Fruit fly (Drosophila melanogaster) whole organism, embryonic: ENCODE results near the gene CG31706.

Experiments used
- ATbp ChIP-seq: fragments of 200-800 bp; sonication (Bioruptor generic); optimal IDR thresholded peaks from 2 replicates; lab custom pipeline; 2017; ENCODE audit warnings: missing biosample characterization, mild to moderate bottlenecking, missing genetic modification characterization, missing genetic modification reagents
- Atf3 ChIP-seq: fragments of 200-800 bp; sonication (Bioruptor generic); optimal IDR thresholded peaks from 3 replicates; lab custom pipeline; 2016; ENCODE audit warnings: missing biosample characterization, missing genetic modification characterization
- B-H1 ChIP-seq: fragments of 200-800 bp; sonication (Bioruptor generic); IDR thresholded peaks from 3 replicates; pipeline ENCODE4 v1.3.6; 2022; ENCODE audit warnings: missing biosample characterization, missing genetic modification characterization
- CG11085 ChIP-seq: fragments of 200-800 bp; sonication (Bioruptor generic); IDR thresholded peaks from 2 replicates; pipeline ENCODE4 v1.3.6; 2022; ENCODE audit warnings: missing biosample characterization, missing genetic modification characterization
- CG11247 ChIP-seq: fragments of 200-800 bp; sonication (Bioruptor generic); IDR thresholded peaks from 2 replicates; pipeline ENCODE4 v1.3.6; 2022; ENCODE audit warnings: missing biosample characterization, missing genetic modification characterization
- CG11504 ChIP-seq: fragments of 200-800 bp; sonication (Bioruptor generic); optimal IDR thresholded peaks from 3 replicates; lab custom pipeline; 2019; ENCODE audit warnings: missing biosample characterization, mild to moderate bottlenecking, missing genetic modification characterization, moderate library complexity
- CG12104 ChIP-seq: fragments of 200-800 bp; sonication (Bioruptor generic); optimal IDR thresholded peaks from 3 replicates; lab custom pipeline; 2016; ENCODE audit warnings: missing biosample characterization, missing genetic modification characterization
- CG13624 ChIP-seq: fragments of 200-800 bp; sonication (Bioruptor generic); optimal IDR thresholded peaks from 2 replicates; lab custom pipeline; 2016; ENCODE audit warnings: missing biosample characterization, missing genetic modification characterization
- CG15073 ChIP-seq: fragments of 200-800 bp; sonication (Bioruptor generic); optimal IDR thresholded peaks from 2 replicates; lab custom pipeline; 2016; ENCODE audit warnings: missing biosample characterization, missing genetic modification characterization
- CG1602 ChIP-seq: fragments of 200-800 bp; sonication (Bioruptor generic); optimal IDR thresholded peaks from 3 replicates; lab custom pipeline; 2016; ENCODE audit warnings: missing biosample characterization, missing genetic modification characterization
- CG17612 ChIP-seq: fragments of 200-800 bp; sonication (Bioruptor generic); IDR thresholded peaks from 2 replicates; pipeline ENCODE4 v1.3.6; 2022; ENCODE audit warnings: missing biosample characterization, missing genetic modification characterization
- CG2129 ChIP-seq: fragments of 200-800 bp; sonication (Bioruptor generic); IDR thresholded peaks from 2 replicates; pipeline ENCODE4 v1.3.6; 2022; ENCODE audit warnings: missing biosample characterization, missing genetic modification characterization; ENCODE audit not compliant: partially characterized antibody
- CG2875 ChIP-seq: fragments of 200-800 bp; sonication (Bioruptor generic); optimal IDR thresholded peaks from 2 replicates; lab custom pipeline; 2017; ENCODE audit warnings: missing biosample characterization, mild to moderate bottlenecking, missing genetic modification characterization, missing genetic modification reagents
- CG30020 ChIP-seq: fragments of 200-800 bp; optimal IDR thresholded peaks from 2 replicates; lab custom pipeline; 2019; ENCODE audit warnings: missing biosample characterization, mild to moderate bottlenecking, missing genetic modification characterization, moderate library complexity
- CG32767 ChIP-seq: fragments of 200-800 bp; sonication (Bioruptor generic); IDR thresholded peaks from 2 replicates; pipeline ENCODE4 v1.3.6; 2022; ENCODE audit warnings: missing biosample characterization, missing genetic modification characterization
- CG3995 ChIP-seq: fragments of 200-800 bp; sonication (Bioruptor generic); optimal IDR thresholded peaks from 3 replicates; lab custom pipeline; 2016; ENCODE audit warnings: missing biosample characterization, missing genetic modification characterization
- CG4820 ChIP-seq: fragments of 200-800 bp; sonication (Bioruptor generic); optimal IDR thresholded peaks from 3 replicates; lab custom pipeline; 2016; ENCODE audit warnings: missing biosample characterization, missing genetic modification characterization
- CG7357 ChIP-seq: fragments of 200-800 bp; sonication (Bioruptor generic); IDR thresholded peaks from 3 replicates; pipeline ENCODE4 v1.3.6; 2022; ENCODE audit warnings: missing biosample characterization, missing genetic modification characterization
- CG8478 ChIP-seq: fragments of >200 bp; optimal IDR thresholded peaks from 2 replicates; lab custom pipeline; 2018
- CG8924 ChIP-seq: fragments of 200-800 bp; optimal IDR thresholded peaks from 3 replicates; lab custom pipeline; 2019; ENCODE audit warnings: missing biosample characterization, mild to moderate bottlenecking, missing genetic modification characterization, moderate library complexity
- Camta ChIP-seq: fragments of 200-800 bp; sonication (Bioruptor generic); optimal IDR thresholded peaks from 2 replicates; lab custom pipeline; 2016; ENCODE audit warnings: missing biosample characterization, missing genetic modification characterization
- CkIIα-i1 ChIP-seq: fragments of 200-800 bp; sonication (Bioruptor generic); IDR thresholded peaks from 2 replicates; pipeline ENCODE4 v1.3.6; 2022; ENCODE audit warnings: missing biosample characterization, missing genetic modification characterization
- Dp ChIP-seq: fragments of 200-800 bp; sonication (Bioruptor generic); optimal IDR thresholded peaks from 2 replicates; lab custom pipeline; 2018; ENCODE audit warnings: missing biosample characterization, mild to moderate bottlenecking, missing genetic modification characterization, moderate library complexity
- Ets97D ChIP-seq: fragments of 200-800 bp; sonication (Bioruptor generic); optimal IDR thresholded peaks from 3 replicates; lab custom pipeline; 2016; ENCODE audit warnings: missing biosample characterization, missing genetic modification characterization
- Hey ChIP-seq: fragments of 200-800 bp; sonication (Bioruptor generic); optimal IDR thresholded peaks from 3 replicates; lab custom pipeline; 2018; ENCODE audit warnings: missing biosample characterization, mild to moderate bottlenecking, missing genetic modification characterization
- Lpt ChIP-seq: fragments of >200 bp; optimal IDR thresholded peaks from 2 replicates; lab custom pipeline; 2018; ENCODE audit warnings: missing biosample characterization, missing genetic modification characterization
- Med ChIP-seq: fragments of 200-800 bp; sonication (Bioruptor generic); peaks from one replicate; lab custom pipeline; 2016; ENCODE audit warnings: missing biosample characterization, missing genetic modification characterization, mild to moderate bottlenecking, inconsistent platforms, moderate library complexity
- NC2α ChIP-seq: fragments of 200-800 bp; sonication (Bioruptor generic); optimal IDR thresholded peaks from 2 replicates; lab custom pipeline; 2016; ENCODE audit warnings: missing biosample characterization, missing genetic modification characterization
- Taf1 ChIP-seq: fragments of 200-800 bp; sonication (Bioruptor generic); IDR thresholded peaks from 2 replicates; pipeline ENCODE4 v1.3.6; 2022; ENCODE audit warnings: missing biosample characterization, missing genetic modification characterization
- ab ChIP-seq: fragments of 200-800 bp; sonication (Bioruptor generic); optimal IDR thresholded peaks from 2 replicates; lab custom pipeline; 2016; ENCODE audit warnings: missing biosample characterization, missing genetic modification characterization
- ci ChIP-seq: fragments of 200-800 bp; sonication (Bioruptor generic); IDR thresholded peaks from 3 replicates; pipeline ENCODE4 v1.3.6; 2022; ENCODE audit warnings: missing biosample characterization, missing genetic modification characterization
- croc ChIP-seq: fragments of 200-800 bp; sonication (Bioruptor generic); conservative IDR thresholded peaks from 3 replicates; pipeline ENCODE4 v1.3.6; 2022; ENCODE audit warnings: missing biosample characterization, missing genetic modification characterization
- dimm ChIP-seq: fragments of 200-800 bp; sonication (Bioruptor generic); IDR thresholded peaks from 2 replicates; pipeline ENCODE4 v1.3.6; 2022; ENCODE audit warnings: missing biosample characterization, missing genetic modification characterization
- eyg ChIP-seq: fragments of 200-800 bp; sonication (Bioruptor generic); optimal IDR thresholded peaks from 3 replicates; lab custom pipeline; 2016; ENCODE audit warnings: missing biosample characterization, missing genetic modification characterization
- ftz-f1 ChIP-seq: fragments of 200-800 bp; sonication (Bioruptor generic); optimal IDR thresholded peaks from 2 replicates; lab custom pipeline; 2016; ENCODE audit warnings: missing biosample characterization, missing genetic modification characterization
- fu2 ChIP-seq: fragments of 200-800 bp; sonication (Bioruptor generic); optimal IDR thresholded peaks from 2 replicates; lab custom pipeline; 2016; ENCODE audit warnings: missing biosample characterization, missing genetic modification characterization
- hkb ChIP-seq, 2 experiments: fragments of 200-800 bp in 1 of 2; fragments of >200 bp in 1 of 2; sonication (Bioruptor generic) in 1 of 2; IDR thresholded peaks in 1 of 2; optimal IDR thresholded peaks in 1 of 2; 2 replicates each; pipeline versions ENCODE4 v1.3.6 to Lab custom; 2017 to 2022; ENCODE audit warnings: missing biosample characterization in 1 of 2, missing genetic modification characterization in 1 of 2
- insv ChIP-seq, 2 experiments: fragments of 200-800 bp; sonication (Bioruptor generic); optimal IDR thresholded peaks; 3 replicates each; lab custom pipeline; 2016 to 2018; ENCODE audit warnings: missing biosample characterization in 2 of 2, missing genetic modification characterization in 2 of 2
- kni ChIP-seq: fragments of 200-800 bp; sonication (Bioruptor generic); optimal IDR thresholded peaks from 3 replicates; lab custom pipeline; 2017; ENCODE audit warnings: mild to moderate bottlenecking, missing biosample characterization, missing genetic modification reagents, missing genetic modification characterization
- knrl ChIP-seq: fragments of 200-800 bp; sonication (Bioruptor generic); IDR thresholded peaks from 3 replicates; pipeline ENCODE4 v1.3.6; 2022; ENCODE audit warnings: missing biosample characterization, missing genetic modification characterization; ENCODE audit not compliant: partially characterized antibody
- nerfin-1 ChIP-seq: fragments of 200-800 bp; sonication (Bioruptor generic); optimal IDR thresholded peaks from 3 replicates; lab custom pipeline; 2019; ENCODE audit warnings: missing biosample characterization, mild to moderate bottlenecking, missing genetic modification characterization, moderate library complexity
- repo ChIP-seq: fragments of 200-800 bp; sonication (Bioruptor generic); optimal IDR thresholded peaks from 2 replicates; lab custom pipeline; 2016; ENCODE audit warnings: missing biosample characterization, missing genetic modification characterization
- row ChIP-seq: fragments of 200-800 bp; sonication (Bioruptor generic); IDR thresholded peaks from 3 replicates; pipeline ENCODE4 v1.3.6; 2022; ENCODE audit warnings: missing biosample characterization, missing genetic modification characterization
- sima ChIP-seq: fragments of 200-800 bp; sonication (Bioruptor generic); optimal IDR thresholded peaks from 2 replicates; lab custom pipeline; 2016; ENCODE audit warnings: missing biosample characterization, missing genetic modification characterization
- slbo ChIP-seq: fragments of 200-800 bp; sonication (Bioruptor generic); IDR thresholded peaks from 2 replicates; pipeline ENCODE4 v1.3.6; 2022; ENCODE audit warnings: missing biosample characterization, missing genetic modification characterization
- sob ChIP-seq: fragments of 200-800 bp; sonication (Bioruptor generic); IDR thresholded peaks from 2 replicates; pipeline ENCODE4 v1.3.6; 2022; ENCODE audit warnings: missing biosample characterization, missing genetic modification characterization
- tap ChIP-seq: fragments of 200-800 bp; optimal IDR thresholded peaks from 3 replicates; lab custom pipeline; 2019; ENCODE audit warnings: missing biosample characterization, mild to moderate bottlenecking, missing genetic modification characterization, moderate library complexity
- toy ChIP-seq: fragments of 200-800 bp; sonication (Bioruptor generic); IDR thresholded peaks from 2 replicates; pipeline ENCODE4 v1.3.6; 2022; ENCODE audit warnings: missing biosample characterization, missing genetic modification characterization
- tup ChIP-seq: fragments of 200-800 bp; sonication (Bioruptor generic); optimal IDR thresholded peaks from 2 replicates; lab custom pipeline; 2016; ENCODE audit warnings: missing biosample characterization, mild to moderate bottlenecking, missing genetic modification characterization, moderate library complexity
- usp ChIP-seq: fragments of >200 bp; optimal IDR thresholded peaks from 2 replicates; lab custom pipeline; 2017; ENCODE audit warnings: missing biosample characterization, missing genetic modification characterization
- vvl ChIP-seq: fragments of 200-800 bp; sonication (Bioruptor generic); IDR thresholded peaks from 2 replicates; pipeline ENCODE4 v1.3.6; 2022; ENCODE audit warnings: missing biosample characterization, missing genetic modification characterization
- wek ChIP-seq: fragments of 200-800 bp; sonication (Bioruptor generic); optimal IDR thresholded peaks from 3 replicates; lab custom pipeline; 2018; ENCODE audit warnings: missing biosample characterization, mild to moderate bottlenecking, missing genetic modification characterization, moderate library complexity
- zen2 ChIP-seq: fragments of 200-800 bp; sonication (Bioruptor generic); IDR thresholded peaks from 3 replicates; pipeline ENCODE4 v1.3.6; 2022; ENCODE audit warnings: missing biosample characterization, missing genetic modification characterization; ENCODE audit not compliant: partially characterized antibody

Gene CG31706

DNA sequence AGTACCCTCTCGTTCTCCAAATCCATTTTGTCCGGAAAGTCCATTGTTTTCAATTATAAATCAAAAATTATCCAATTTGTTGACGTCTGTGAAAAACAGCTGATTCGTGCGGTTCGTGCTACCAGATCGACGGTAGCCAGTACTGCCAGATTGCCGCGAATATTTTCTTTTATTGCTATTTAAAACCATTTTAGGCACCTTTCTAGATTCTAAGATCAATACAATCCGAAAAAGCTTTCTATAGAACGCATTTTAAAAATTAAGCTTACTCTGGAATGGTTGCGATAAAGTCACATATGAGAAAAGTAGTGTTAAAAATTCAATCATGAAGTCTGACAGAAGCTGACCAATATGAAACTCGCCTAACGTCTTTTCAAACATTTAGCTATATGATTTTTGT is 32.0 kb downstream of the CG31706 start, which contains the start of gene Cog8 (continued):
- no peak for TF ChIP-seq Taf1 (GFP tag; lab: Robert Waterston, UW)
- TF ChIP-seq CG7357 (GFP tag; lab: Robert Waterston, UW): no peak; the same call in 2 of the 3 replicates
- TF ChIP-seq sima (GFP tag; lab: Kevin White, UChicago): no peak
- peak; percentile 68 for TF ChIP-seq Dp (GFP tag; lab: Kevin White, UChicago)
- peak; percentile 35 for TF ChIP-seq fu2
- no peak for TF ChIP-seq kni (GFP tag; lab: Kevin White, UChicago)
- TF ChIP-seq ab: peak; percentile 5
- no peak for TF ChIP-seq dimm (GFP tag; lab: Robert Waterston, UW)
- peak; percentile 91 for TF ChIP-seq Med (GFP tag; lab: Kevin White, UChicago)
- no peak for TF ChIP-seq CG2129 (GFP tag; lab: Robert Waterston, UW)
- peak; percentile 15 for TF ChIP-seq CG30020
- TF ChIP-seq slbo (GFP tag; lab: Robert Waterston, UW): peak; percentile 74
- TF ChIP-seq hkb (optimal IDR thresholded peaks at IDR 0.05; lab: Kevin White, UChicago): no peak
- TF ChIP-seq hkb (GFP tag; IDR thresholded peaks at IDR 0.05; lab: Robert Waterston, UW): no peak
- no peak for TF ChIP-seq ftz-f1
- peak; percentile 26 for TF ChIP-seq CG8924 (tag; lab: Kevin White, UChicago)
- no peak for TF ChIP-seq knrl (GFP tag; lab: Robert Waterston, UW)
- TF ChIP-seq B-H1 (GFP tag; lab: Robert Waterston, UW): no peak
- no peak for TF ChIP-seq eyg
- no peak for TF ChIP-seq CG12104 (GFP tag; lab: Kevin White, UChicago)
- peak; percentile 87 for TF ChIP-seq CG3995 (GFP tag; lab: Kevin White, UChicago)
- no peak for TF ChIP-seq ATbp (GFP tag; lab: Kevin White, UChicago)
- TF ChIP-seq Ets97D: peak; percentile 61
- TF ChIP-seq croc (GFP tag; lab: Robert Waterston, UW): no peak
- no peak for TF ChIP-seq Hey (tag; lab: Kevin White, UChicago)
- no peak for TF ChIP-seq CG15073
- TF ChIP-seq CG11247 (GFP tag; lab: Robert Waterston, UW): no peak
- peak; percentile 45 for TF ChIP-seq CG1602 (GFP tag; lab: Kevin White, UChicago)
- peak; percentile 22; the same call in 1 of the 2 replicates for TF ChIP-seq vvl (GFP tag; lab: Robert Waterston, UW)
- no peak for TF ChIP-seq tup (GFP tag; lab: Kevin White, UChicago)
- no peak for TF ChIP-seq usp
- TF ChIP-seq CG13624 (GFP tag; lab: Kevin White, UChicago): peak; percentile 2
- TF ChIP-seq CG8478: no peak
- TF ChIP-seq tap (tag; lab: Kevin White, UChicago): no peak
- no peak for TF ChIP-seq ci (GFP tag; lab: Robert Waterston, UW)
- peak; percentile 0 for TF ChIP-seq Atf3 (GFP tag; lab: Kevin White, UChicago)
- TF ChIP-seq Camta (GFP tag; lab: Kevin White, UChicago): peak; percentile 51
- TF ChIP-seq wek (GFP tag; lab: Kevin White, UChicago): no peak
- no peak for TF ChIP-seq CG11085 (GFP tag; lab: Robert Waterston, UW)
- no peak for TF ChIP-seq CG32767 (GFP tag; lab: Robert Waterston, UW)
- TF ChIP-seq NC2α (GFP tag; lab: Kevin White, UChicago): no peak
- no peak for TF ChIP-seq insv (GFP tag; optimal IDR thresholded peaks at IDR 0.05; lab: Kevin White, UChicago)
- TF ChIP-seq CkIIα-i1 (GFP tag; lab: Robert Waterston, UW): no peak
- TF ChIP-seq repo (GFP tag; lab: Kevin White, UChicago): peak; percentile 24
- no peak for TF ChIP-seq CG2875 (GFP tag; lab: Kevin White, UChicago)
- no peak for TF ChIP-seq nerfin-1 (tag; lab: Kevin White, UChicago)
- no peak for TF ChIP-seq Lpt
- no peak for TF ChIP-seq sob (GFP tag; lab: Robert Waterston, UW)
- TF ChIP-seq CG11504 (tag; lab: Kevin White, UChicago): peak; percentile 45
- no peak for TF ChIP-seq toy
- TF ChIP-seq CG4820: peak; percentile 25
- TF ChIP-seq zen2: no peak
- peak; percentile 58 for TF ChIP-seq row (GFP tag; lab: Robert Waterston, UW)
- TF ChIP-seq CG17612: peak; percentile 53; the same call in 1 of the 2 replicates
